Fruit fly (Drosophila melanogaster): Measurements from ENCODE around the gene brv3.

Gene brv3

DNA sequence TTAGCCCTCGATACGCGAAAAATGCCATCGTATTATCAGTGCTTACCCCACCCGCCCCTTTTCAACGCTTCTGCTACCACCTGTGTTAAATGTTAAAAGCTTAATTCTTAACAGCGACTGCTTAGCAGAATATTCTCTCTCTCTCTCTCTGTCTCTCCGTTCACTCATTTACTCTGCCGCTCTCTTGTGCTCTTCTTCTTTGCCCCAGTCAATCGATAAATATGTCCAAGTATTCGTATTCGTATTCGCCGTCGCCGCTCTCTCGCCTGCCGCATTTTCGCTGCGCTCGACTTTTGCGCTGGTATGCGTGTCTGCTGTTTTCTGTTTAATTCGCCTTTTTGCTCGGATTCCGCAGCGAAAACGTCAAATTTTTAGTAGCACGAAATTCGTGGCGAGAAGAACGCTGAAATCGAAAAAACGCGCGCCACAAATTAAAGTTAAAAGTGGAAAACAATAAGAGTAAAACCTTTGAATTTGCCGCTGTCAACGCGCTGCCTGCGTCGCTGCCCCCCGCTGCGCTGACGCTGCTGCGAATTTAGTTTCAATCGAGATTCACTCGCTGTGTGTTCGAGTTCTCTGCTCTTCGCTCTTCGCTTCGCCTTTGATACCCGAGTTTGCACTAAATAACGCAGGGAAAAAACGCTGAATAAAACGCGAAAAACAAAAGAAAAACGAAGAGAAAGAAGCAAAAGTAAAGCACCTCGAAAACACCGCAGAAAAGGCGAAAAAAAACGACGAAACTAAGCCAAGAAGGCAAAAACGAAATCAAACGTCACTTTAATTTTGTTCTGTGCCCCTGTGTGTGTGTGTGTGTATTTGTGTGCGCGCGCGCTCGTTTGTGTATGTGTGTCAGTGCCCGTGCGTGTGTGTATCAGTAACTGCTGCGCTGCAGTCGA, 18.4 kb upstream of the brv3 start:
- TF ChIP-seq rgr (GFP tag; optimal IDR thresholded peaks at IDR 0.05) (peak; percentile 7), Dif (GFP tag; optimal IDR thresholded peaks at IDR 0.05; ENCODE audit: partially characterized antibody) (peak; percentile 96), Rel (GFP tag; optimal IDR thresholded peaks at IDR 0.05) (peak; percentile 43), Rel (tag; optimal IDR thresholded peaks at IDR 0.05) (no peak), jim (GFP tag; optimal IDR thresholded peaks at IDR 0.05) (no peak), GATAd (GFP tag; optimal IDR thresholded peaks at IDR 0.05) (peak; percentile 67), foxo (GFP tag; optimal IDR thresholded peaks at IDR 0.05) (peak in 1 of 2 experiments; percentile 17), Myc (optimal IDR thresholded peaks at IDR 0.05) (no peak), usp (GFP tag; optimal IDR thresholded peaks at IDR 0.05) (no peak), CrebA (GFP tag; optimal IDR thresholded peaks at IDR 0.05; ENCODE audit: borderline replicate concordance) (no peak), Abd-B (GFP tag; optimal IDR thresholded peaks at IDR 0.05) (no peak), dsf (GFP tag; optimal IDR thresholded peaks at IDR 0.05; ENCODE audit: borderline replicate concordance) (no peak), Sp1 (GFP tag; optimal IDR thresholded peaks at IDR 0.05) (peak; percentile 19), woc (GFP tag; optimal IDR thresholded peaks at IDR 0.05) (no peak), CG9705 (GFP tag; optimal IDR thresholded peaks at IDR 0.05) (no peak), Hnf4 (GFP tag; optimal IDR thresholded peaks at IDR 0.05) (peak; percentile 2), ey (GFP tag; optimal IDR thresholded peaks at IDR 0.05) (no peak), brk (GFP tag; optimal IDR thresholded peaks at IDR 0.05) (no peak), CG32264 (GFP tag; optimal IDR thresholded peaks at IDR 0.05) (no peak), dl (GFP tag; optimal IDR thresholded peaks at IDR 0.05; ENCODE audit: insufficient read depth in 1 of 2, partially characterized antibody in 2 of 2) (peak; percentile 95), h (GFP tag; optimal IDR thresholded peaks at IDR 0.05) (peak; percentile 53), Hr78 (GFP tag; optimal IDR thresholded peaks at IDR 0.05) (no peak), sage (GFP tag; optimal IDR thresholded peaks at IDR 0.05) (peak; percentile 8), HLH106 (tag; optimal IDR thresholded peaks at IDR 0.05) (peak; percentile 17), dmrt93B (GFP tag; optimal IDR thresholded peaks at IDR 0.05) (no peak), Vsx2 (GFP tag; optimal IDR thresholded peaks at IDR 0.05; ENCODE audit: partially characterized antibody) (peak; percentile 82), tai (GFP tag; optimal IDR thresholded peaks at IDR 0.05) (no peak), Hr83 (GFP tag; optimal IDR thresholded peaks at IDR 0.05; ENCODE audit: poor library complexity, severe bottlenecking) (peak; percentile 32), Mio (GFP tag; optimal IDR thresholded peaks at IDR 0.05) (no peak), sv (GFP tag; optimal IDR thresholded peaks at IDR 0.05) (no peak), Jra (GFP tag; optimal IDR thresholded peaks at IDR 0.05) (no peak), OdsH (GFP tag; optimal IDR thresholded peaks at IDR 0.05) (peak; percentile 29), pan (optimal IDR thresholded peaks at IDR 0.05) (no peak), fru (GFP tag; optimal IDR thresholded peaks at IDR 0.05) (no peak), N (GFP tag; optimal IDR thresholded peaks at IDR 0.05) (peak; percentile 79), psq (GFP tag; optimal IDR thresholded peaks at IDR 0.05) (peak; percentile 84), Dfd (GFP tag; optimal IDR thresholded peaks at IDR 0.05) (no peak), lola (GFP tag; optimal IDR thresholded peaks at IDR 0.05) (no peak), br (GFP tag; optimal IDR thresholded peaks at IDR 0.05) (no peak)

DNA sequence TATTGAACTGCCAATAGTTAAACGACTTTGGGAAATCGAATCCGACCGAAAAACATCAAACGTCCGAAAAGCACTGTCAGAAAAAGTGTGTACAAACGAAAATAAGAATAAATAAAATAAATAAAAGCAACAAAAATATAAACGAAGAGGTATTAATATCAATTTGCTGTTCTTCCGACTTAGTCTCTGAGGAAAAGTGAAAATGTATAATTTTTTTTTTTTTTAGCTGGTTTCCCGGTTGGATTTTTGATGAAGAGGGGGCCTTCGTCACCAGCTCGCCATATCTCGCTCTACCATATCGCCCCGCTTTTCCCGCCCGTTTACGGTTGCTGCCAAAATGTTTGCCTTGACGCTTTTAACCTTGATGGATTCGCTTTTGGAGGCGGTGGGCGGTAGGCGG, 14.3 kb upstream of the brv3 start:
- no peak for TF ChIP-seq rgr (GFP tag; optimal IDR thresholded peaks at IDR 0.05)
- no peak for TF ChIP-seq brk (GFP tag; optimal IDR thresholded peaks at IDR 0.05)
- no peak for TF ChIP-seq pan (optimal IDR thresholded peaks at IDR 0.05)
- no peak for TF ChIP-seq dmrt93B (GFP tag; optimal IDR thresholded peaks at IDR 0.05)
- peak; percentile 6 for TF ChIP-seq fru (GFP tag; optimal IDR thresholded peaks at IDR 0.05)
- TF ChIP-seq woc (GFP tag; optimal IDR thresholded peaks at IDR 0.05), result no peak
- no peak for TF ChIP-seq Myc (optimal IDR thresholded peaks at IDR 0.05)
- TF ChIP-seq dl (GFP tag; optimal IDR thresholded peaks at IDR 0.05; ENCODE audit: insufficient read depth in 1 of 2, partially characterized antibody in 2 of 2), result no peak
- TF ChIP-seq foxo (GFP tag; optimal IDR thresholded peaks at IDR 0.05), result peak in 1 of 2 experiments; percentile 8
- no peak for TF ChIP-seq N (GFP tag; optimal IDR thresholded peaks at IDR 0.05)
- no peak for TF ChIP-seq Dif (GFP tag; optimal IDR thresholded peaks at IDR 0.05; ENCODE audit: partially characterized antibody)
- TF ChIP-seq dsf (GFP tag; optimal IDR thresholded peaks at IDR 0.05; ENCODE audit: borderline replicate concordance), result no peak
- no peak for TF ChIP-seq Rel (GFP tag; optimal IDR thresholded peaks at IDR 0.05)
- no peak for TF ChIP-seq Rel (tag; optimal IDR thresholded peaks at IDR 0.05)
- peak; percentile 8 for TF ChIP-seq sv (GFP tag; optimal IDR thresholded peaks at IDR 0.05)
- TF ChIP-seq CG32264 (GFP tag; optimal IDR thresholded peaks at IDR 0.05), result no peak
- TF ChIP-seq Hnf4 (GFP tag; optimal IDR thresholded peaks at IDR 0.05), result no peak
- TF ChIP-seq Dfd (GFP tag; optimal IDR thresholded peaks at IDR 0.05), result no peak
- no peak for TF ChIP-seq Hr78 (GFP tag; optimal IDR thresholded peaks at IDR 0.05)
- TF ChIP-seq usp (GFP tag; optimal IDR thresholded peaks at IDR 0.05), result no peak
- TF ChIP-seq Abd-B (GFP tag; optimal IDR thresholded peaks at IDR 0.05), result no peak
- no peak for TF ChIP-seq OdsH (GFP tag; optimal IDR thresholded peaks at IDR 0.05)
- peak; percentile 1 for TF ChIP-seq ey (GFP tag; optimal IDR thresholded peaks at IDR 0.05)
- TF ChIP-seq CG9705 (GFP tag; optimal IDR thresholded peaks at IDR 0.05), result no peak
- TF ChIP-seq CrebA (GFP tag; optimal IDR thresholded peaks at IDR 0.05; ENCODE audit: borderline replicate concordance), result no peak
- TF ChIP-seq psq (GFP tag; optimal IDR thresholded peaks at IDR 0.05), result no peak
- no peak for TF ChIP-seq HLH106 (tag; optimal IDR thresholded peaks at IDR 0.05)
- no peak for TF ChIP-seq Mio (GFP tag; optimal IDR thresholded peaks at IDR 0.05)
- no peak for TF ChIP-seq Vsx2 (GFP tag; optimal IDR thresholded peaks at IDR 0.05; ENCODE audit: partially characterized antibody)
- no peak for TF ChIP-seq GATAd (GFP tag; optimal IDR thresholded peaks at IDR 0.05)
- TF ChIP-seq Sp1 (GFP tag; optimal IDR thresholded peaks at IDR 0.05), result no peak
- TF ChIP-seq Hr83 (GFP tag; optimal IDR thresholded peaks at IDR 0.05; ENCODE audit: poor library complexity, severe bottlenecking), result no peak
- no peak for TF ChIP-seq Jra (GFP tag; optimal IDR thresholded peaks at IDR 0.05)
- no peak for TF ChIP-seq sage (GFP tag; optimal IDR thresholded peaks at IDR 0.05)
- TF ChIP-seq h (GFP tag; optimal IDR thresholded peaks at IDR 0.05), result peak; percentile 18

Data from whole organism, wandering third instar larva.